Fruit fly (Drosophila melanogaster): ENCODE data around the gene twr.

Gene twr

DNA sequence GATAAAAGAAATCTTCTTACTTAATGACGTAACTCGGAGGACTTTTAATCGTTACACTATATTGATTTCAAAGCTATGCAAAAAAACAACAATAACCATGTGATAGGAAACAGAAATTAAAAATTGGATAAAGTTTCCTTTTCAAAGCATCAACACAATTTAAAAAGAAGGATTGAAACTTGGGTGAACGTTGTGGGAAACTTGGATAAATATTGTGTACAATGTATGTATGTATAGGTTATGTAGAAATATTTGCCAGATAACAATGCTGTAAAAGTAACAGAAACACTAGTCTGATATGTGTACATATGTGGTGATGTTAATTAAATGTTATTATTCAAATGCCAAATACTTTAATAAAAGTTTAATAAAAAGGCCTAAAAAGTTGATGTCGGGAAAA lies 48.6 kb downstream of the twr start:
- TF ChIP-seq Sox102F (GFP tag; optimal IDR thresholded peaks at IDR 0.05) (no peak), CG9139 (GFP tag; optimal IDR thresholded peaks at IDR 0.05) (no peak)

DNA sequence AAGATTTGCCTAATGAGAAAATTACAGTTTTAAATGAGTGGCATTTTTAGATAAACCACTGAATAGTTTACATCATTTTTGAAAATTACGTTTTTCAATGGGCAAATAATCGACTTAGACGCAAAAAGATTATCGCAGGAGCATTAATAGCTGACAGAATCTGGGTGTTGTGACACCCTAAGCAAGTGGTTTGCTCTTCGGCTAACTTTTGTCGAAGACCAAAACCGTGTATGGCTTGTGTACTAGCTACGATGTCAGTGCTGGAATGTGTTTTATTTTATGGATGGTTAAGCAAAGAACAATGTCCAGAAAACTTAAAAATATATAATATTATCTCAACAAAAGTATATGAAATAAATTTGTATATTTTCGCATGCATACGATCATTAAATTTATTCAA lies 51.2 kb downstream of the twr start:
- TF ChIP-seq CG10669 (GFP tag; optimal IDR thresholded peaks at IDR 0.05) = no peak
- no peak for TF ChIP-seq CG11762 (GFP tag; optimal IDR thresholded peaks at IDR 0.05; ENCODE audit: insufficient read depth)
- TF ChIP-seq CG6276 (GFP tag; optimal IDR thresholded peaks at IDR 0.05) = no peak
- TF ChIP-seq acj6 (GFP tag; optimal IDR thresholded peaks at IDR 0.05) = no peak
- TF ChIP-seq net (GFP tag; optimal IDR thresholded peaks at IDR 0.05) = no peak
- no peak for TF ChIP-seq fd59A (GFP tag; optimal IDR thresholded peaks at IDR 0.05)
- TF ChIP-seq CG11902 (GFP tag; optimal IDR thresholded peaks at IDR 0.05) = no peak
- no peak for TF ChIP-seq Eip78C (GFP tag)
- no peak for TF ChIP-seq Sox102F (GFP tag; optimal IDR thresholded peaks at IDR 0.05)
- no peak for TF ChIP-seq CG6854 (GFP tag; optimal IDR thresholded peaks at IDR 0.05)
- TF ChIP-seq CG8319 (GFP tag; optimal IDR thresholded peaks at IDR 0.05) = no peak
- TF ChIP-seq Sox14 (GFP tag; optimal IDR thresholded peaks at IDR 0.05) = no peak
- TF ChIP-seq CG1621 (tag; optimal IDR thresholded peaks at IDR 0.05) = no peak
- TF ChIP-seq Hr4 (GFP tag; optimal IDR thresholded peaks at IDR 0.05) = no peak
- TF ChIP-seq CG10631 (GFP tag; optimal IDR thresholded peaks at IDR 0.05) = no peak

All from whole organism, prepupa.